Worm (Caenorhabditis elegans): ENCODE measurements around the gene C07E3.3.

Gene C07E3.3

ce11 chrII:10374776-10375175 lies 17.5 kb upstream of the C07E3.3 start:
- TF ChIP-seq pax-1 (tag; optimal IDR thresholded peaks at IDR 0.05) (no peak), unc-3 (GFP tag; conservative IDR thresholded peaks at IDR 0.05) (no peak), unc-3 (tag; optimal IDR thresholded peaks at IDR 0.05) (no peak), Y22D7AL.16 (tag; optimal IDR thresholded peaks at IDR 0.05) (no peak), hlh-15 (tag; optimal IDR thresholded peaks at IDR 0.05) (no peak), nfya-1 (tag; optimal IDR thresholded peaks at IDR 0.05) (no peak), ttx-3 (tag; optimal IDR thresholded peaks at IDR 0.05) (no peak), ceh-24 (tag; optimal IDR thresholded peaks at IDR 0.05) (no peak), ref-2 (tag; optimal IDR thresholded peaks at IDR 0.05) (no peak), nhr-11 (tag; optimal IDR thresholded peaks at IDR 0.05) (no peak), ceh-18 (tag; optimal IDR thresholded peaks at IDR 0.05) (no peak), F13H6.1 (tag; optimal IDR thresholded peaks at IDR 0.05) (no peak), fax-1 (tag; optimal IDR thresholded peaks at IDR 0.05) (no peak), ama-1 (optimal IDR thresholded peaks at IDR 0.05) (no peak), syd-9 (tag; optimal IDR thresholded peaks at IDR 0.05) (no peak), fkh-10 (GFP tag; optimal IDR thresholded peaks at IDR 0.05) (no peak), hlh-6 (tag; optimal IDR thresholded peaks at IDR 0.05) (no peak), lin-11 (tag; optimal IDR thresholded peaks at IDR 0.05) (no peak)

ce11 chrII:10373536-10374169 lies 16.3 kb upstream of the C07E3.3 start:
- TF ChIP-seq ttx-3 (tag; optimal IDR thresholded peaks at IDR 0.05) (peak; percentile 66), tbx-2 (tag; optimal IDR thresholded peaks at IDR 0.05) (peak; percentile 37), ref-2 (tag; optimal IDR thresholded peaks at IDR 0.05) (no peak), ceh-31 (tag; optimal IDR thresholded peaks at IDR 0.05) (peak; percentile 84), sox-4 (tag; optimal IDR thresholded peaks at IDR 0.05) (no peak), ceh-14 (tag; optimal IDR thresholded peaks at IDR 0.05) (peak; percentile 64), unc-42 (tag; optimal IDR thresholded peaks at IDR 0.05) (peak; percentile 99), nfya-1 (tag; optimal IDR thresholded peaks at IDR 0.05) (peak; percentile 20), dmd-4 (tag; optimal IDR thresholded peaks at IDR 0.05; ENCODE audit: borderline replicate concordance) (no peak), pat-9 (tag; optimal IDR thresholded peaks at IDR 0.05) (no peak), ceh-48 (tag; optimal IDR thresholded peaks at IDR 0.05) (no peak)

ce11 chrII:10373016-10373415 lies 15.7 kb upstream of the C07E3.3 start:
- TF ChIP-seq ceh-24 (tag; optimal IDR thresholded peaks at IDR 0.05), result no peak
- TF ChIP-seq ceh-6 (GFP tag; optimal IDR thresholded peaks at IDR 0.05), result no peak
- TF ChIP-seq sox-2 (GFP tag; IDR thresholded peaks at IDR 0.05), result no peak
- TF ChIP-seq elt-2 (tag; optimal IDR thresholded peaks at IDR 0.05), result no peak
- TF ChIP-seq ahr-1 (tag; optimal IDR thresholded peaks at IDR 0.05), result no peak
- TF ChIP-seq ceh-45 (GFP tag; IDR thresholded peaks at IDR 0.05), result no peak
- TF ChIP-seq syd-9 (tag; optimal IDR thresholded peaks at IDR 0.05), result no peak
- no peak for TF ChIP-seq tbx-2 (tag; optimal IDR thresholded peaks at IDR 0.05)
- TF ChIP-seq F13H6.1 (tag; optimal IDR thresholded peaks at IDR 0.05), result no peak

- no peak for TF ChIP-seq ttx-3 (tag; optimal IDR thresholded peaks at IDR 0.05)
- TF ChIP-seq nfya-1 (tag; optimal IDR thresholded peaks at IDR 0.05), result peak; percentile 65
- no peak for TF ChIP-seq pqm-1 (tag; optimal IDR thresholded peaks at IDR 0.05)
- TF ChIP-seq ceh-2 (tag; optimal IDR thresholded peaks at IDR 0.05), result no peak
- TF ChIP-seq C08G9.2 (tag; optimal IDR thresholded peaks at IDR 0.05), result no peak
- no peak for TF ChIP-seq ztf-16 (tag; optimal IDR thresholded peaks at IDR 0.05)
- TF ChIP-seq odd-2 (tag; optimal IDR thresholded peaks at IDR 0.05), result no peak
- TF ChIP-seq elt-2 (tag; optimal IDR thresholded peaks at IDR 0.05), result no peak
- TF ChIP-seq ceh-30 (tag; optimal IDR thresholded peaks at IDR 0.05), result no peak
- TF ChIP-seq elt-4 (tag; optimal IDR thresholded peaks at IDR 0.05), result no peak
- TF ChIP-seq sox-4 (tag; optimal IDR thresholded peaks at IDR 0.05), result no peak
- TF ChIP-seq unc-55 (GFP tag; optimal IDR thresholded peaks at IDR 0.05), result peak; percentile 46
- peak; percentile 66 for TF ChIP-seq ceh-31 (tag; optimal IDR thresholded peaks at IDR 0.05)
- peak; percentile 51 for TF ChIP-seq unc-42 (tag; optimal IDR thresholded peaks at IDR 0.05)
- no peak for TF ChIP-seq tbx-2 (tag; optimal IDR thresholded peaks at IDR 0.05)
- TF ChIP-seq ama-1 (optimal IDR thresholded peaks at IDR 0.05), result no peak
- TF ChIP-seq tbx-7 (tag; optimal IDR thresholded peaks at IDR 0.05), result no peak
These were observed 13.5 kb upstream of the C07E3.3 start for ce11 chrII:10370826-10371225.
